Worm (Caenorhabditis elegans) whole organism, midembryonic: ENCODE measurements around the gene F10G7.10.

Experiments
- T22C8.4 ChIP-seq: fragments of 200-800 bp; sonication (Bioruptor generic); IDR thresholded peaks from 2 replicates; pipeline ENCODE4 v1.3.6; 2022; ENCODE audit warnings: missing genetic modification characterization, missing compliant biosample characterization
- cog-1 ChIP-seq: sonication (generic microtip); optimal IDR thresholded peaks from 2 replicates; lab custom pipeline; 2016; ENCODE audit warnings: missing genetic modification characterization, missing compliant biosample characterization
- med-1 ChIP-seq: sonication (generic microtip); optimal IDR thresholded peaks from 2 replicates; lab custom pipeline; 2017; ENCODE audit warnings: missing genetic modification characterization, mild to moderate bottlenecking, missing compliant biosample characterization, antibody characterized with exemption, missing genetic modification reagents; ENCODE audit not compliant: insufficient read depth

ce11 chrII:4767612-4768011, 41.5 kb upstream of the F10G7.10 start:
- TF ChIP-seq T22C8.4 (GFP tag; lab: Robert Waterston, UW) (no peak), cog-1 (tag; lab: Kevin White, UChicago) (no peak), med-1 (GFP tag; lab: Kevin White, UChicago) (no peak)
